Worm (Caenorhabditis elegans) whole organism, L2 larva: ENCODE data around the gene T23B12.5.

Experiments
- C34F6.9 ChIP-seq: fragments of 150-350 bp; optimal IDR thresholded peaks from 2 replicates; lab custom pipeline; 2014; ENCODE audit warnings: missing biosample characterization, missing genetic modification characterization
- F13H6.1 ChIP-seq: sonication (generic microtip); optimal IDR thresholded peaks from 2 replicates; lab custom pipeline; 2016; ENCODE audit warnings: missing genetic modification characterization, missing compliant biosample characterization
- R02D3.7 ChIP-seq: fragments of 150-350 bp; optimal IDR thresholded peaks from 2 replicates; lab custom pipeline; 2014; ENCODE audit warnings: missing biosample characterization, missing genetic modification characterization
- Y55F3AM.14 ChIP-seq: fragments of 200-800 bp; sonication (Bioruptor generic); optimal IDR thresholded peaks from 2 replicates; lab custom pipeline; 2018; ENCODE audit warnings: mild to moderate bottlenecking, missing genetic modification characterization, missing compliant biosample characterization
- ZK546.5 ChIP-seq: sonication (generic microtip); optimal IDR thresholded peaks from 2 replicates; lab custom pipeline; 2017; ENCODE audit warnings: missing biosample characterization, missing genetic modification characterization
- alr-1 ChIP-seq: fragments of 150-350 bp; optimal IDR thresholded peaks from 2 replicates; lab custom pipeline; 2014; ENCODE audit warnings: missing biosample characterization, missing genetic modification characterization
- aly-2 ChIP-seq: fragments of 150-350 bp; optimal IDR thresholded peaks from 2 replicates; lab custom pipeline; 2014; ENCODE audit warnings: missing biosample characterization, missing genetic modification characterization
- ama-1 ChIP-seq: fragments of 150-350 bp; optimal IDR thresholded peaks from 2 replicates; lab custom pipeline; 2018; ENCODE audit warnings: inconsistent platforms
- blmp-1 ChIP-seq: sonication (generic microtip); optimal IDR thresholded peaks from 2 replicates; lab custom pipeline; 2017; ENCODE audit warnings: missing genetic modification characterization, mild to moderate bottlenecking, missing compliant biosample characterization, antibody characterized with exemption, moderate library complexity; ENCODE audit not compliant: insufficient read depth
- ceh-16 ChIP-seq: fragments of 150-350 bp; optimal IDR thresholded peaks from 2 replicates; lab custom pipeline; 2014; ENCODE audit warnings: missing biosample characterization, missing genetic modification characterization
- ceh-82 ChIP-seq: fragments of 150-350 bp; optimal IDR thresholded peaks from 2 replicates; lab custom pipeline; 2014; ENCODE audit warnings: missing biosample characterization, missing genetic modification characterization
- crh-2 ChIP-seq: sonication (generic microtip); optimal IDR thresholded peaks from 2 replicates; lab custom pipeline; 2017; ENCODE audit warnings: missing biosample characterization, missing genetic modification characterization
- dmd-4 ChIP-seq: sonication (generic microtip); optimal IDR thresholded peaks from 2 replicates; lab custom pipeline; 2017; ENCODE audit warnings: missing biosample characterization, missing genetic modification characterization
- egl-27 ChIP-seq: sonication (generic microtip); optimal IDR thresholded peaks from 3 replicates; lab custom pipeline; 2017; ENCODE audit warnings: missing biosample characterization, missing genetic modification reagents, missing genetic modification characterization
- elt-1 ChIP-seq: fragments of 150-350 bp; optimal IDR thresholded peaks from 2 replicates; lab custom pipeline; 2014; ENCODE audit warnings: missing biosample characterization, missing genetic modification characterization
- elt-3 ChIP-seq: sonication (generic microtip); optimal IDR thresholded peaks from 2 replicates; lab custom pipeline; 2017; ENCODE audit warnings: missing biosample characterization, missing genetic modification characterization
- fos-1 ChIP-seq: fragments of 150-350 bp; optimal IDR thresholded peaks from 2 replicates; lab custom pipeline; 2014; ENCODE audit warnings: missing biosample characterization, missing genetic modification characterization
- gmeb-1 ChIP-seq: fragments of 150-350 bp; optimal IDR thresholded peaks from 2 replicates; lab custom pipeline; 2014; ENCODE audit warnings: missing biosample characterization, missing genetic modification characterization
- lin-11 ChIP-seq: fragments of 150-350 bp; sonication (generic microtip); optimal IDR thresholded peaks from 2 replicates; lab custom pipeline; 2014; ENCODE audit warnings: missing biosample characterization, missing genetic modification characterization, inconsistent platforms, mixed read lengths
- lin-13 ChIP-seq: fragments of 150-350 bp; optimal IDR thresholded peaks from 2 replicates; lab custom pipeline; 2014; ENCODE audit warnings: missing biosample characterization, missing genetic modification reagents, missing genetic modification characterization
- lin-39 ChIP-seq: fragments of 150-350 bp; optimal IDR thresholded peaks from 2 replicates; lab custom pipeline; 2014; ENCODE audit warnings: missing biosample characterization, missing genetic modification reagents, missing genetic modification characterization
- lsy-2 ChIP-seq, 2 experiments: fragments of 150-350 bp in 1 of 2; sonication (generic microtip) in 1 of 2; optimal IDR thresholded peaks; 2 replicates each; lab custom pipeline; 2014 to 2017; ENCODE audit warnings: missing biosample characterization in 2 of 2, missing genetic modification characterization in 2 of 2
- mab-5 ChIP-seq: fragments of 150-350 bp; optimal IDR thresholded peaks from 2 replicates; lab custom pipeline; 2014; ENCODE audit warnings: missing biosample characterization, missing genetic modification characterization
- mbf-1 ChIP-seq: sonication (generic microtip); optimal IDR thresholded peaks from 2 replicates; lab custom pipeline; 2017; ENCODE audit warnings: missing biosample characterization, missing genetic modification characterization
- mdl-1 ChIP-seq, 2 experiments: fragments of 150-350 bp in 1 of 2; sonication (generic microtip) in 1 of 2; optimal IDR thresholded peaks; 2 replicates each; lab custom pipeline; 2017; ENCODE audit warnings: missing biosample characterization in 2 of 2, missing genetic modification characterization in 2 of 2
- nhr-10 ChIP-seq: sonication (generic microtip); optimal IDR thresholded peaks from 2 replicates; lab custom pipeline; 2017; ENCODE audit warnings: missing biosample characterization, missing genetic modification characterization
- nhr-11 ChIP-seq: fragments of 150-350 bp; optimal IDR thresholded peaks from 2 replicates; lab custom pipeline; 2014; ENCODE audit warnings: missing biosample characterization, missing genetic modification characterization
- nhr-12 ChIP-seq: fragments of 150-350 bp; optimal IDR thresholded peaks from 2 replicates; lab custom pipeline; 2014; ENCODE audit warnings: missing biosample characterization, missing genetic modification characterization
- nhr-129 ChIP-seq: fragments of 150-350 bp; optimal IDR thresholded peaks from 2 replicates; lab custom pipeline; 2014; ENCODE audit warnings: missing biosample characterization, missing genetic modification characterization
- nhr-21 ChIP-seq: fragments of 150-350 bp; optimal IDR thresholded peaks from 2 replicates; lab custom pipeline; 2014; ENCODE audit warnings: missing biosample characterization, missing genetic modification characterization
- nhr-23 ChIP-seq: fragments of 150-350 bp; optimal IDR thresholded peaks from 2 replicates; lab custom pipeline; 2014; ENCODE audit warnings: missing biosample characterization, missing genetic modification reagents, missing genetic modification characterization
- nhr-237 ChIP-seq: fragments of 150-350 bp; optimal IDR thresholded peaks from 2 replicates; lab custom pipeline; 2014; ENCODE audit warnings: missing biosample characterization, missing genetic modification characterization
- nhr-25 ChIP-seq: fragments of 150-350 bp; sonication (generic microtip); optimal IDR thresholded peaks from 3 replicates; lab custom pipeline; 2014; ENCODE audit warnings: missing biosample characterization, missing genetic modification characterization
- nhr-6 ChIP-seq: fragments of 150-350 bp; optimal IDR thresholded peaks from 2 replicates; lab custom pipeline; 2014; ENCODE audit warnings: missing biosample characterization, missing genetic modification characterization
- nhr-77 ChIP-seq: fragments of 150-350 bp; optimal IDR thresholded peaks from 2 replicates; lab custom pipeline; 2014; ENCODE audit warnings: missing biosample characterization, missing genetic modification characterization
- peb-1 ChIP-seq: fragments of 150-350 bp; optimal IDR thresholded peaks from 2 replicates; lab custom pipeline; 2014; ENCODE audit warnings: missing biosample characterization, missing genetic modification characterization
- sem-4 ChIP-seq: fragments of 150-350 bp; optimal IDR thresholded peaks from 2 replicates; lab custom pipeline; 2014; ENCODE audit warnings: missing biosample characterization, missing genetic modification reagents, missing genetic modification characterization
- skn-1 ChIP-seq: sonication (generic microtip); optimal IDR thresholded peaks from 2 replicates; lab custom pipeline; 2017; ENCODE audit warnings: missing biosample characterization, missing genetic modification characterization
- sma-3 ChIP-seq: sonication (generic microtip); optimal IDR thresholded peaks from 2 replicates; lab custom pipeline; 2016; ENCODE audit warnings: missing genetic modification reagents, missing genetic modification characterization, missing compliant biosample characterization
- sma-9 ChIP-seq, 2 experiments: fragments of 150-350 bp in 1 of 2; sonication (generic microtip) in 1 of 2; optimal IDR thresholded peaks; 2 replicates each; lab custom pipeline; 2014 to 2016; ENCODE audit warnings: missing genetic modification characterization in 2 of 2, mild to moderate bottlenecking in 1 of 2, missing biosample characterization in 1 of 2, missing compliant biosample characterization in 1 of 2, missing genetic modification reagents in 1 of 2, moderate library complexity in 1 of 2
- snpc-4 ChIP-seq: fragments of 150-350 bp; optimal IDR thresholded peaks from 2 replicates; lab custom pipeline; 2014; ENCODE audit warnings: missing biosample characterization, missing genetic modification characterization
- unc-39 ChIP-seq: fragments of 150-350 bp; optimal IDR thresholded peaks from 2 replicates; lab custom pipeline; 2014; ENCODE audit warnings: missing biosample characterization, missing genetic modification characterization
- unc-55 ChIP-seq: fragments of 150-350 bp; sonication (generic microtip); optimal IDR thresholded peaks from 3 replicates; lab custom pipeline; 2014; ENCODE audit warnings: missing biosample characterization, missing genetic modification reagents, missing genetic modification characterization
- unc-62 ChIP-seq: fragments of 150-350 bp; optimal IDR thresholded peaks from 2 replicates; lab custom pipeline; 2014; ENCODE audit warnings: missing biosample characterization, missing genetic modification reagents, missing genetic modification characterization
- zag-1 ChIP-seq: fragments of 150-350 bp; optimal IDR thresholded peaks from 2 replicates; lab custom pipeline; 2014; ENCODE audit warnings: missing biosample characterization, missing genetic modification characterization
- ztf-1 ChIP-seq: fragments of 200-800 bp; sonication (Bioruptor generic); conservative IDR thresholded peaks from 2 replicates; pipeline ENCODE4 v1.3.6; 2022; ENCODE audit warnings: missing genetic modification characterization, missing compliant biosample characterization
- ztf-11 ChIP-seq: sonication (generic microtip); optimal IDR thresholded peaks from 2 replicates; lab custom pipeline; 2017; ENCODE audit warnings: missing biosample characterization, missing genetic modification characterization
- ztf-4 ChIP-seq: fragments of 150-350 bp; optimal IDR thresholded peaks from 2 replicates; lab custom pipeline; 2014; ENCODE audit warnings: missing biosample characterization, missing genetic modification characterization

The T23B12.5 gene

DNA sequence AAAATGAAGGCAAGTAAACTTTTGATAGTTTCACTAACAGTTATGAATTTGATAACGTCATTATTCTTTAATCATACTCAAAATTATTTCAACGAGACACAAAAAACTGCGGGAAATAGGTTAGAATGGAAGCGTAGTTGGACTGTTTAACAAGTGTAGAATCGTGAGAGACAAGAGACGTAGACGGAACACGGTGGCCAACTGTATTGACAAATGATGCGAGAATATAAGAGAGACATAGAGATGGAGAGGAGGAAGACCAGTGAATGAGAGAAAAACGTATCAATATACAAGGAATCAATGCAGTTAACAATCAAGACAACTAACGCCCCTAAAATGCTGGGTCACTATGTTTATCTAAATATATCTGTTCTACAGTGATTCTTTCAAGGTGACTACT is 2.2 kb downstream of the T23B12.5 start:
- TF ChIP-seq ama-1 (lab: Kevin White, UChicago): no peak
- peak; percentile 14 for TF ChIP-seq nhr-21 (tag; lab: Kevin White, UChicago)
- TF ChIP-seq blmp-1 (tag; lab: Kevin White, UChicago): no peak
- no peak for TF ChIP-seq Y55F3AM.14 (GFP tag; lab: Kevin White, UChicago)
- TF ChIP-seq ceh-16: no peak
- no peak for TF ChIP-seq nhr-11 (tag; lab: Kevin White, UChicago)
- TF ChIP-seq nhr-10: no peak
- no peak for TF ChIP-seq zag-1 (tag; lab: Kevin White, UChicago)
- no peak for TF ChIP-seq nhr-77 (tag; lab: Kevin White, UChicago)
- peak; percentile 1 for TF ChIP-seq snpc-4
- TF ChIP-seq ceh-82 (tag; lab: Kevin White, UChicago): no peak
- TF ChIP-seq R02D3.7 (tag; lab: Kevin White, UChicago): no peak
- TF ChIP-seq ztf-1: no peak
- TF ChIP-seq nhr-25: peak; percentile 33
- TF ChIP-seq unc-62 (GFP tag; lab: Kevin White, UChicago): no peak
- TF ChIP-seq nhr-12 (tag; lab: Kevin White, UChicago): no peak
- no peak for TF ChIP-seq aly-2 (tag; lab: Kevin White, UChicago)
- peak; percentile 56 for TF ChIP-seq sma-9 (GFP tag; optimal IDR thresholded peaks at IDR 0.05; lab: Kevin White, UChicago)
- TF ChIP-seq sma-9 (tag; optimal IDR thresholded peaks at IDR 0.05; lab: Kevin White, UChicago): no peak
- no peak for TF ChIP-seq mdl-1 (tag; optimal IDR thresholded peaks at IDR 0.05; lab: Kevin White, UChicago)
- no peak for TF ChIP-seq ZK546.5 (tag; lab: Kevin White, UChicago)
- no peak for TF ChIP-seq elt-1
- TF ChIP-seq sem-4 (tag; lab: Kevin White, UChicago): no peak
- TF ChIP-seq skn-1 (tag; lab: Kevin White, UChicago): no peak
- TF ChIP-seq sma-3 (GFP tag; lab: Kevin White, UChicago): peak; percentile 66
- no peak for TF ChIP-seq nhr-6 (tag; lab: Kevin White, UChicago)
- no peak for TF ChIP-seq elt-3 (tag; lab: Kevin White, UChicago)
- no peak for TF ChIP-seq ztf-4 (tag; lab: Kevin White, UChicago)
- TF ChIP-seq lin-11 (tag; lab: Kevin White, UChicago): no peak
- no peak for TF ChIP-seq egl-27 (tag; lab: Kevin White, UChicago)
- TF ChIP-seq crh-2 (tag; lab: Kevin White, UChicago): peak; percentile 50
- TF ChIP-seq lsy-2 (tag; optimal IDR thresholded peaks at IDR 0.05; lab: Kevin White, UChicago): peak in 1 of 2 experiments; percentile 20
- no peak for TF ChIP-seq ztf-11 (tag; lab: Kevin White, UChicago)
- TF ChIP-seq F13H6.1 (tag; lab: Kevin White, UChicago): peak; percentile 38
- TF ChIP-seq unc-39 (tag; lab: Kevin White, UChicago): no peak
- TF ChIP-seq gmeb-1 (tag; lab: Kevin White, UChicago): peak; percentile 48
- TF ChIP-seq dmd-4: no peak
- TF ChIP-seq lin-13: no peak
- no peak for TF ChIP-seq unc-55 (GFP tag; lab: Kevin White, UChicago)
- TF ChIP-seq mbf-1 (tag; lab: Kevin White, UChicago): no peak
- TF ChIP-seq nhr-129 (tag; lab: Kevin White, UChicago): peak; percentile 56
- peak; percentile 65 for TF ChIP-seq fos-1 (tag; lab: Kevin White, UChicago)
- TF ChIP-seq mab-5 (tag; lab: Kevin White, UChicago): no peak
- TF ChIP-seq nhr-237: no peak
- TF ChIP-seq lin-39 (tag; lab: Kevin White, UChicago): no peak
- TF ChIP-seq C34F6.9 (tag; lab: Kevin White, UChicago): peak; percentile 16
- TF ChIP-seq peb-1: no peak
- TF ChIP-seq alr-1: no peak
- TF ChIP-seq nhr-23 (tag; lab: Kevin White, UChicago): no peak
